Fruit fly (Drosophila melanogaster): ENCODE data around the gene CG46025.
"Not testable (repeated sequence)": the region's sequence is repeated elsewhere in the genome, so short reads cannot be mapped to it uniquely, and the experiment has no call there.

Gene CG46025

DNA sequence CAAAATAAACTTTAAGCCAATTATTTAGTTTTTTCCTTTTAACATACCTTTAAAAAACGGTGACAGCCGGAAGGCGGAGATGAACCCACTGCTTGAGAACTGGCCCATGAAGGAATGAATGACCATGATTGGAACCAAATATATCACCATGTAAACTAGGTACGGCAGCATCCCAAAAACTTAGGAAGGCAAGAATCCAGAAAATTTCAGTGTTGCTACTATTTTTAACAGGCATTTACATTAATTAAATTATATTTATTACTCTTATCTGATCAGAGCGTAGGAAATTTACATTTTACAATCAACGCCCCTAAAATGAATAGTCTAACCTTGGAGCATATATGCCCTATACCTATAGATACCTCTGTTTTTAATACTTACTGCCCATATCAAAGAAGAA is 31.9 kb upstream of the CG46025 start:
- TF ChIP-seq CG9705 (GFP tag; optimal IDR thresholded peaks at IDR 0.05) (no peak), Dfd (GFP tag; optimal IDR thresholded peaks at IDR 0.05) (peak; percentile 69)

DNA sequence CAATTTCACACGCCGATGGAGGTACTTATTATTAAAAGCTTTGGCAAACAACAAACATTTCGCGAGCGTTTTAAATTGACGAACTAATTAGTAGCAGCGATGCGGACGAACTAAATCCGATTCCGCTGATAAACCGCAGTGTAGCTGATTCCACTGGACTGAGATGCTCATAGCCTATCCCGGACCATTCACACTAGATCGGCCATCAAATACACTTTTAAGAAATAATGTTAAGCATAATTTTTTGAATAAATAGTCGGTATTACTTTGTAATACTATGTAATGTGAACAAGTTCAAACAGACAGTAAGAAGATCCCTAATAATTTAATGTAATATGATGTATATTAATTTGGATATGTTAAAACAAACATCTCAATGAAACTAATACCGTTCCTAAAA is 31.3 kb upstream of the CG46025 start, which contains the start of gene CG13794:
Gene CG13794, minus strand, starts transcription at position 101 of the 400 bp plus-strand sequence.
- no peak for TF ChIP-seq br (GFP tag; optimal IDR thresholded peaks at IDR 0.05)
- no peak for TF ChIP-seq HLH106 (tag; optimal IDR thresholded peaks at IDR 0.05)
- TF ChIP-seq Dif (GFP tag; optimal IDR thresholded peaks at IDR 0.05; ENCODE audit: partially characterized antibody) = no peak
- TF ChIP-seq rgr (GFP tag; optimal IDR thresholded peaks at IDR 0.05) = no peak
- TF ChIP-seq h (GFP tag; optimal IDR thresholded peaks at IDR 0.05) = no peak
- TF ChIP-seq Abd-B (GFP tag; optimal IDR thresholded peaks at IDR 0.05) = no peak
- TF ChIP-seq tai (GFP tag; optimal IDR thresholded peaks at IDR 0.05) = no peak
- TF ChIP-seq fru (GFP tag; optimal IDR thresholded peaks at IDR 0.05) = no peak
- no peak for TF ChIP-seq OdsH (GFP tag; optimal IDR thresholded peaks at IDR 0.05)

DNA sequence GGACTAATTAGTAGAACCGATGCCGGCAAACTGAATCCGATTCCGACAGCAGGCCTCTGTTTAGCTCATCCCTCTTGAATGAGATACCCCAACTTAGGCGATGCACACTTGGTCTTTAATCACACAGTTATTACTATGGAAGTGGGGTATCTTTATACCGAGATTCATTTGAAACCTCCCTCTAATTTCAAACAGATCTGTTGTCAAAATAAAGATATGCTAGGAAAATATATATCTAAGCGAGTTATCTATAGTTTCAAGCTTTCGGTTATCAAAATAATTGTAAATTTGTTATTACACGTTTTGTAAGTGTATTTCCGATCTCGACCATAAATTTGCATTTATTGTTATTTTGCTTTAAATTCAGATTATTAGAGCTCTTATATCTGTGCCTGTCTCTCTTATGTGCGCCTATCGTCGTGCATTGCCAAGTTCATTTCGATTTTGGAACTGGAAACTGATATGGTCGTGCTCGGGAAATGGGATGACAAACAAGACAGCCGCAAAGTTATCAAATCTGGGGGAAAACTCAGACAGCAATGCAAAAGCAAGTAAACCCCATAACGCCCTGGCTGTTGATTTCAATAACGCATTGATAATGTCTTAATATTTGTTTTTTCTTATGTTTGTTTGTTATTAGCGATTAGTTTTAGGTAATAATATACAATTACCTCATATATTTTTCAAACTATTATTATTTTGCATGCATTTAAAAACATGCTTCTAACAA is 27.5 kb upstream of the CG46025 start, which contains the start of gene CG13795:
Gene CG13795, minus strand, starts transcription at position 31 of the 730 bp plus-strand sequence.
- TF ChIP-seq dmrt93B (GFP tag; optimal IDR thresholded peaks at IDR 0.05) (no peak), CG32264 (GFP tag; optimal IDR thresholded peaks at IDR 0.05) (no peak), brk (GFP tag; optimal IDR thresholded peaks at IDR 0.05) (no peak), psq (GFP tag; optimal IDR thresholded peaks at IDR 0.05) (no peak), woc (GFP tag; optimal IDR thresholded peaks at IDR 0.05) (no peak), dsf (GFP tag; optimal IDR thresholded peaks at IDR 0.05; ENCODE audit: borderline replicate concordance) (no peak), CrebA (GFP tag; optimal IDR thresholded peaks at IDR 0.05; ENCODE audit: borderline replicate concordance) (no peak), sage (GFP tag; optimal IDR thresholded peaks at IDR 0.05) (no peak), Dfd (GFP tag; optimal IDR thresholded peaks at IDR 0.05) (no peak), Sp1 (GFP tag; optimal IDR thresholded peaks at IDR 0.05) (no peak), OdsH (GFP tag; optimal IDR thresholded peaks at IDR 0.05) (no peak), h (GFP tag; optimal IDR thresholded peaks at IDR 0.05) (peak; percentile 28), Hr78 (GFP tag; optimal IDR thresholded peaks at IDR 0.05) (no peak), tai (GFP tag; optimal IDR thresholded peaks at IDR 0.05) (no peak), Dif (GFP tag; optimal IDR thresholded peaks at IDR 0.05; ENCODE audit: partially characterized antibody) (no peak), br (GFP tag; optimal IDR thresholded peaks at IDR 0.05) (peak; percentile 28), Myc (optimal IDR thresholded peaks at IDR 0.05) (no peak), HLH106 (tag; optimal IDR thresholded peaks at IDR 0.05) (no peak), Hnf4 (GFP tag; optimal IDR thresholded peaks at IDR 0.05) (no peak), CG9705 (GFP tag; optimal IDR thresholded peaks at IDR 0.05) (no peak), Jra (GFP tag; optimal IDR thresholded peaks at IDR 0.05) (no peak), Hr83 (GFP tag; optimal IDR thresholded peaks at IDR 0.05; ENCODE audit: poor library complexity, severe bottlenecking) (no peak), rgr (GFP tag; optimal IDR thresholded peaks at IDR 0.05) (peak; percentile 48), ey (GFP tag; optimal IDR thresholded peaks at IDR 0.05) (peak; percentile 24), usp (GFP tag; optimal IDR thresholded peaks at IDR 0.05) (no peak), N (GFP tag; optimal IDR thresholded peaks at IDR 0.05) (no peak), lola (GFP tag; optimal IDR thresholded peaks at IDR 0.05) (no peak), Rel (GFP tag; optimal IDR thresholded peaks at IDR 0.05) (no peak), Rel (tag; optimal IDR thresholded peaks at IDR 0.05) (peak; percentile 95), fru (GFP tag; optimal IDR thresholded peaks at IDR 0.05) (peak; percentile 43)

DNA sequence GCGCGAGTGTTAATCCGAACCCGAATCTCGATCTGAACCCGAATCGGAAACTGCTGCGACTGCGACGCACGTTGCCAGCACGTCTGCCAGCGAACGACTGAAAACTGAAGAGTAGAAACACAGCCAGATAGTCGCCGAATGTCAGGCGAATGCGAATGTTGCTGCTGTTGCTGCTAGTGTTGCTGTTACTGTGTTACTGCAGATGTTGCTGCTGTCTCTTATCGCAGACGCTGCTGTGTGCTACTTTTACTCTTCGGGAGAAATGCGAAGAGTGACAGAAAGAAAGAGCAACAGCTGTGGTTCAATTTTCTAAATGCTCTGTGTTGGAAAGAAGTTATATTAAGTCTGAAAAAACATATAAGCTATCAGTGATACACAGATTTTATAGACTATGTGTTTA is 21.4 kb upstream of the CG46025 start, which contains the start of gene CG13796:
Gene CG13796, minus strand, starts transcription at position 101 of the 400 bp plus-strand sequence.
- not testable (repeated sequence) for TF ChIP-seq Hnf4 (GFP tag; optimal IDR thresholded peaks at IDR 0.05); rgr (GFP tag; optimal IDR thresholded peaks at IDR 0.05); dsf (GFP tag; optimal IDR thresholded peaks at IDR 0.05; ENCODE audit: borderline replicate concordance)

DNA sequence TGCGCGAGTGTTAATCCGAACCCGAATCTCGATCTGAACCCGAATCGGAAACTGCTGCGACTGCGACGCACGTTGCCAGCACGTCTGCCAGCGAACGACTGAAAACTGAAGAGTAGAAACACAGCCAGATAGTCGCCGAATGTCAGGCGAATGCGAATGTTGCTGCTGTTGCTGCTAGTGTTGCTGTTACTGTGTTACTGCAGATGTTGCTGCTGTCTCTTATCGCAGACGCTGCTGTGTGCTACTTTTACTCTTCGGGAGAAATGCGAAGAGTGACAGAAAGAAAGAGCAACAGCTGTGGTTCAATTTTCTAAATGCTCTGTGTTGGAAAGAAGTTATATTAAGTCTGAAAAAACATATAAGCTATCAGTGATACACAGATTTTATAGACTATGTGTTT is 15.3 kb upstream of the CG46025 start, which contains the start of gene CG31904:
Gene CG31904, minus strand, starts transcription at position 101 of the 400 bp plus-strand sequence.
- not testable (repeated sequence) for TF ChIP-seq tai, OdsH, GATAd (GFP tag; optimal IDR thresholded peaks at IDR 0.05)

Measured in whole organism, wandering third instar larva.